Worm (Caenorhabditis elegans) whole organism, mixed stage, embryonic: ENCODE data around the gene F36H5.12.

Experiments
- elt-3 ChIP-seq: fragments of 150-350 bp; optimal IDR thresholded peaks from 2 replicates; lab custom pipeline; 2014; ENCODE audit warnings: missing biosample characterization, missing genetic modification characterization
- lin-13 ChIP-seq: fragments of 150-350 bp; optimal IDR thresholded peaks from 2 replicates; lab custom pipeline; 2014; ENCODE audit warnings: missing biosample characterization, missing genetic modification characterization
- lsy-2 ChIP-seq: fragments of 150-350 bp; optimal IDR thresholded peaks from 2 replicates; lab custom pipeline; 2014; ENCODE audit warnings: missing biosample characterization, missing genetic modification characterization
- mep-1 ChIP-seq: fragments of 150-350 bp; optimal IDR thresholded peaks from 2 replicates; lab custom pipeline; 2017; ENCODE audit warnings: missing biosample characterization, missing genetic modification reagents, missing genetic modification characterization, inconsistent platforms
- mls-2 ChIP-seq: sonication (generic microtip); optimal IDR thresholded peaks from 2 replicates; lab custom pipeline; 2016; ENCODE audit warnings: mild to moderate bottlenecking, missing genetic modification characterization, moderate library complexity, missing compliant biosample characterization
- nhr-12 ChIP-seq: fragments of 150-350 bp; optimal IDR thresholded peaks from 2 replicates; lab custom pipeline; 2014; ENCODE audit warnings: missing biosample characterization, missing genetic modification characterization
- nhr-2 ChIP-seq: fragments of 150-350 bp; optimal IDR thresholded peaks from 2 replicates; lab custom pipeline; 2014; ENCODE audit warnings: missing biosample characterization, missing genetic modification characterization
- nhr-237 ChIP-seq: fragments of 150-350 bp; optimal IDR thresholded peaks from 2 replicates; lab custom pipeline; 2014; ENCODE audit warnings: missing biosample characterization, missing genetic modification characterization
- pha-4 ChIP-seq: fragments of 150-350 bp; optimal IDR thresholded peaks from 2 replicates; lab custom pipeline; 2018; ENCODE audit warnings: missing biosample characterization, missing genetic modification reagents, missing genetic modification characterization
- snpc-4 ChIP-seq: fragments of 150-350 bp; optimal IDR thresholded peaks from 2 replicates; lab custom pipeline; 2014; ENCODE audit warnings: missing biosample characterization, missing genetic modification characterization
- sptf-1 ChIP-seq: sonication (generic microtip); optimal IDR thresholded peaks from 2 replicates; lab custom pipeline; 2017; ENCODE audit warnings: mild to moderate bottlenecking, missing genetic modification characterization, moderate library complexity, missing compliant biosample characterization
- unc-62 ChIP-seq: fragments of 150-350 bp; optimal IDR thresholded peaks from 2 replicates; lab custom pipeline; 2014; ENCODE audit warnings: missing biosample characterization, missing genetic modification reagents, missing genetic modification characterization

DNA sequence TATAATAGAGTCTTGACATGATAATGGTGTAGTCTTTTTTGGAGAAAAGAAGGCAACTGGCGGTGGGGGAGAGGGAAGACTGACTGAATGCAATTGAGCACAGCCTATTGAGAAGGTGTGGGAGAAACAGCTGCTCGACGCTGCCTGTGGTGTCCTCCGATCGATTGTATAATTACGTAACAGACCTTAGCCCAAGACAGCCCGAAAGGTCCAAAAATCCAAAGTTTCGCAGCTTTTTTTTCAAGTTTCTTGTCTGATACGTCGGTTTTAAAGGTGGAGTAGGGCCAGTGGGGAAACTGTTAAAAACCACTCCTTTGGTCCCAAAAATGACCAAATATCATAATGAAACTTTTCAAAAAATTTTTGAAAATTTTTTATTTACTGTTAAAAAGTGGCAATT, 45.5 kb downstream of the F36H5.12 start, which contains the start of the genes C08F1.6 and fbxb-13:
- TF ChIP-seq snpc-4 (tag; lab: Kevin White, UChicago) (no peak), elt-3 (tag; lab: Kevin White, UChicago) (no peak), nhr-12 (tag; lab: Kevin White, UChicago) (no peak), lsy-2 (tag; lab: Kevin White, UChicago) (no peak), nhr-237 (tag; lab: Kevin White, UChicago) (no peak), sptf-1 (no peak), mep-1 (no peak), lin-13 (tag; lab: Kevin White, UChicago) (no peak), pha-4 (tag; lab: Kevin White, UChicago) (no peak), unc-62 (GFP tag; lab: Kevin White, UChicago) (no peak), nhr-2 (tag; lab: Kevin White, UChicago) (no peak), mls-2 (tag; lab: Kevin White, UChicago) (no peak)
